Worm (Caenorhabditis elegans): ENCODE results near the gene dmd-10.

ce11 chrV:13274615-13275014 is 38.2 kb upstream of the dmd-10 start:
- TF ChIP-seq hsf-1 (GFP tag; IDR thresholded peaks at IDR 0.05) (no peak), B0336.3 (GFP tag; IDR thresholded peaks at IDR 0.05) (no peak), snpc-1.1 (tag; optimal IDR thresholded peaks at IDR 0.05; ENCODE audit: insufficient read depth) (no peak), nfya-1 (tag; optimal IDR thresholded peaks at IDR 0.05; ENCODE audit: borderline replicate concordance, insufficient read depth) (no peak), ama-1 (optimal IDR thresholded peaks at IDR 0.05) (no peak), ama-1 (GFP tag; optimal IDR thresholded peaks at IDR 0.05) (no peak), ceh-100 (GFP tag; IDR thresholded peaks at IDR 0.05) (no peak), dpl-1 (GFP tag; optimal IDR thresholded peaks at IDR 0.05) (no peak), rpc-1 (optimal IDR thresholded peaks at IDR 0.05) (no peak), rpc-1 (tag; optimal IDR thresholded peaks at IDR 0.05) (no peak), lin-26 (GFP tag; IDR thresholded peaks at IDR 0.05) (no peak), Y56A3A.18 (GFP tag; IDR thresholded peaks at IDR 0.05) (no peak), hlh-26 (GFP tag; conservative IDR thresholded peaks at IDR 0.05) (no peak), let-526 (GFP tag; IDR thresholded peaks at IDR 0.05) (no peak), F39B2.1 (GFP tag; IDR thresholded peaks at IDR 0.05) (no peak), ztf-3 (GFP tag; optimal IDR thresholded peaks at IDR 0.05) (no peak)
